Worm (Caenorhabditis elegans): Measurements from ENCODE around the gene clec-68.

ce11 chrIV:3918160-3918559, 8.1 kb upstream of the clec-68 start, which contains the start of gene F56D6.23:
- no peak for TF ChIP-seq unc-130 (GFP tag; optimal IDR thresholded peaks at IDR 0.05)
- no peak for TF ChIP-seq ama-1 (optimal IDR thresholded peaks at IDR 0.05)
- TF ChIP-seq ama-1 (GFP tag; optimal IDR thresholded peaks at IDR 0.05): no peak
- no peak for TF ChIP-seq madf-8 (GFP tag; conservative IDR thresholded peaks at IDR 0.05)
- no peak for TF ChIP-seq egrh-3 (GFP tag; IDR thresholded peaks at IDR 0.05)
- no peak for TF ChIP-seq snpc-4 (GFP tag; optimal IDR thresholded peaks at IDR 0.05)
- no peak for TF ChIP-seq snpc-4 (tag; optimal IDR thresholded peaks at IDR 0.05)
- no peak for TF ChIP-seq nfya-1 (tag; optimal IDR thresholded peaks at IDR 0.05; ENCODE audit: borderline replicate concordance, insufficient read depth)
- no peak for TF ChIP-seq K11D2.4 (GFP tag; IDR thresholded peaks at IDR 0.05)
- no peak for TF ChIP-seq lin-35 (GFP tag; optimal IDR thresholded peaks at IDR 0.05)
- no peak for TF ChIP-seq lsl-1 (GFP tag; optimal IDR thresholded peaks at IDR 0.05)
- no peak for TF ChIP-seq attf-3 (GFP tag; conservative IDR thresholded peaks at IDR 0.05)
- TF ChIP-seq dox-1 (GFP tag; IDR thresholded peaks at IDR 0.05): no peak

Measured in whole organism, young adult.